Fruit fly (Drosophila melanogaster) whole organism, embryonic: Measurements from ENCODE around the gene lilli.
A peak's percentile ranks its signal among the peaks of the same experiment; 100 is the strongest.

Source experiments
- Ada2b ChIP-seq: fragments of 200-800 bp; sonication (Bioruptor generic); IDR thresholded peaks from 2 replicates; pipeline ENCODE4 v1.3.6; 2022; ENCODE audit warnings: missing biosample characterization, missing genetic modification characterization
- B-H2 ChIP-seq: fragments of 200-800 bp; sonication (Bioruptor generic); optimal IDR thresholded peaks from 2 replicates; lab custom pipeline; 2018; ENCODE audit warnings: missing biosample characterization, mild to moderate bottlenecking, missing genetic modification characterization
- CG1024 ChIP-seq: fragments of 200-800 bp; sonication (Bioruptor generic); IDR thresholded peaks from 2 replicates; pipeline ENCODE4 v1.3.6; 2022; ENCODE audit warnings: missing biosample characterization, missing genetic modification characterization
- CG12071 ChIP-seq: fragments of 200-800 bp; sonication (Bioruptor generic); optimal IDR thresholded peaks from 3 replicates; lab custom pipeline; 2018; ENCODE audit warnings: missing biosample characterization, mild to moderate bottlenecking, missing genetic modification characterization
- CG12155 ChIP-seq: fragments of 200-800 bp; sonication (Bioruptor generic); optimal IDR thresholded peaks from 3 replicates; lab custom pipeline; 2016; ENCODE audit warnings: missing biosample characterization, missing genetic modification characterization
- CG12744 ChIP-seq: fragments of 200-800 bp; sonication (Bioruptor generic); optimal IDR thresholded peaks from 2 replicates; lab custom pipeline; 2016; ENCODE audit warnings: missing biosample characterization, missing genetic modification characterization
- CG14014 ChIP-seq: fragments of 200-800 bp; sonication (Bioruptor generic); IDR thresholded peaks from 2 replicates; pipeline ENCODE4 v1.3.6; 2022; ENCODE audit warnings: missing biosample characterization, missing genetic modification characterization
- CG16813 ChIP-seq: fragments of 200-800 bp; sonication (Bioruptor generic); IDR thresholded peaks from 3 replicates; pipeline ENCODE4 v1.3.6; 2022; ENCODE audit warnings: missing biosample characterization, missing genetic modification characterization; ENCODE audit not compliant: partially characterized antibody
- CG16863 ChIP-seq: fragments of 200-800 bp; sonication (Bioruptor generic); optimal IDR thresholded peaks from 3 replicates; lab custom pipeline; 2016; ENCODE audit warnings: missing biosample characterization, missing genetic modification characterization
- CG17385 ChIP-seq: fragments of 200-800 bp; sonication (Bioruptor generic); optimal IDR thresholded peaks from 3 replicates; lab custom pipeline; 2018; ENCODE audit warnings: missing biosample characterization, mild to moderate bottlenecking, missing genetic modification characterization
- CG18262 ChIP-seq: fragments of 200-800 bp; optimal IDR thresholded peaks from 3 replicates; lab custom pipeline; 2019; ENCODE audit warnings: missing biosample characterization, mild to moderate bottlenecking, missing genetic modification characterization, moderate library complexity
- CG2120 ChIP-seq: fragments of 200-800 bp; sonication (Bioruptor generic); optimal IDR thresholded peaks from 3 replicates; lab custom pipeline; 2016; ENCODE audit warnings: missing biosample characterization, missing genetic modification characterization
- CG2199 ChIP-seq: fragments of 200-800 bp; sonication (Bioruptor generic); IDR thresholded peaks from 3 replicates; pipeline ENCODE4 v1.3.6; 2022; ENCODE audit warnings: missing biosample characterization, missing genetic modification characterization
- CG31365 ChIP-seq: fragments of 200-800 bp; sonication (Bioruptor generic); optimal IDR thresholded peaks from 2 replicates; lab custom pipeline; 2018; ENCODE audit warnings: missing biosample characterization, mild to moderate bottlenecking, missing genetic modification characterization
- CG3163 ChIP-seq: fragments of 200-800 bp; sonication (Bioruptor generic); optimal IDR thresholded peaks from 3 replicates; lab custom pipeline; 2016; ENCODE audit warnings: missing biosample characterization, missing genetic modification characterization
- CG42726 ChIP-seq: fragments of 200-800 bp; sonication (Bioruptor generic); IDR thresholded peaks from 2 replicates; pipeline ENCODE4 v1.3.6; 2022; ENCODE audit warnings: missing biosample characterization, missing genetic modification characterization; ENCODE audit not compliant: partially characterized antibody
- CG4404 ChIP-seq: fragments of 200-800 bp; sonication (Bioruptor generic); IDR thresholded peaks from 2 replicates; pipeline ENCODE4 v1.3.6; 2022; ENCODE audit warnings: missing biosample characterization, missing genetic modification characterization
- CG4820 ChIP-seq: fragments of 200-800 bp; sonication (Bioruptor generic); optimal IDR thresholded peaks from 3 replicates; lab custom pipeline; 2016; ENCODE audit warnings: missing biosample characterization, missing genetic modification characterization
- CG6175 ChIP-seq: fragments of 200-800 bp; sonication (Bioruptor generic); IDR thresholded peaks from 3 replicates; pipeline ENCODE4 v1.3.6; 2022; ENCODE audit warnings: missing biosample characterization, missing genetic modification characterization
- CG7786 ChIP-seq: fragments of 200-800 bp; sonication (Bioruptor generic); optimal IDR thresholded peaks from 2 replicates; lab custom pipeline; 2016; ENCODE audit warnings: missing biosample characterization, missing genetic modification characterization
- CTCF ChIP-seq: fragments of 200-800 bp; sonication (Bioruptor generic); optimal IDR thresholded peaks from 2 replicates; lab custom pipeline; 2017; ENCODE audit warnings: missing biosample characterization, mild to moderate bottlenecking, missing genetic modification characterization, moderate library complexity
- Dek ChIP-seq: fragments of 200-800 bp; sonication (Bioruptor generic); optimal IDR thresholded peaks from 3 replicates; lab custom pipeline; 2019; ENCODE audit warnings: missing biosample characterization, mild to moderate bottlenecking, missing genetic modification characterization, moderate library complexity
- Doc2 ChIP-seq: fragments of 200-800 bp; sonication (Bioruptor generic); IDR thresholded peaks from 2 replicates; pipeline ENCODE4 v1.3.6; 2022; ENCODE audit warnings: missing biosample characterization, missing genetic modification characterization
- E2f1 ChIP-seq: fragments of 200-800 bp; sonication (Bioruptor generic); IDR thresholded peaks from 2 replicates; pipeline ENCODE4 v1.3.6; 2022; ENCODE audit warnings: missing biosample characterization, missing genetic modification characterization
- E2f2 ChIP-seq: fragments of 200-800 bp; sonication (Bioruptor generic); IDR thresholded peaks from 2 replicates; pipeline ENCODE4 v1.3.6; 2022; ENCODE audit warnings: missing biosample characterization, missing genetic modification characterization
- Fer3 ChIP-seq: fragments of 200-800 bp; sonication (Bioruptor generic); optimal IDR thresholded peaks from 2 replicates; lab custom pipeline; 2018; ENCODE audit warnings: missing biosample characterization, mild to moderate bottlenecking, missing genetic modification characterization, moderate library complexity
- HLHmδ ChIP-seq: fragments of 200-800 bp; sonication (Bioruptor generic); optimal IDR thresholded peaks from 2 replicates; lab custom pipeline; 2018; ENCODE audit warnings: missing biosample characterization, mild to moderate bottlenecking, missing genetic modification characterization, moderate library complexity
- Lim3 ChIP-seq: fragments of 200-800 bp; sonication (Bioruptor generic); IDR thresholded peaks from 2 replicates; pipeline ENCODE4 v1.3.6; 2022; ENCODE audit warnings: missing biosample characterization, missing genetic modification characterization
- MESR4 ChIP-seq: fragments of 200-800 bp; sonication (Bioruptor generic); optimal IDR thresholded peaks from 2 replicates; lab custom pipeline; 2018; ENCODE audit warnings: missing biosample characterization, mild to moderate bottlenecking, missing genetic modification characterization, moderate library complexity
- Meics ChIP-seq: fragments of 200-800 bp; sonication (Bioruptor generic); optimal IDR thresholded peaks from 2 replicates; lab custom pipeline; 2017; ENCODE audit warnings: missing biosample characterization, mild to moderate bottlenecking, missing genetic modification characterization
- NC2α ChIP-seq: fragments of 200-800 bp; sonication (Bioruptor generic); optimal IDR thresholded peaks from 2 replicates; lab custom pipeline; 2016; ENCODE audit warnings: missing biosample characterization, missing genetic modification characterization
- NfI ChIP-seq: fragments of 200-800 bp; sonication (Bioruptor generic); optimal IDR thresholded peaks from 3 replicates; lab custom pipeline; 2018; ENCODE audit warnings: missing biosample characterization, mild to moderate bottlenecking, missing genetic modification characterization, moderate library complexity
- PHDP ChIP-seq: fragments of 200-800 bp; sonication (Bioruptor generic); optimal IDR thresholded peaks from 3 replicates; lab custom pipeline; 2018; ENCODE audit warnings: missing biosample characterization, mild to moderate bottlenecking, missing genetic modification characterization, moderate library complexity
- YL-1 ChIP-seq: fragments of 200-800 bp; sonication (Bioruptor generic); optimal IDR thresholded peaks from 3 replicates; lab custom pipeline; 2017; ENCODE audit warnings: missing biosample characterization, mild to moderate bottlenecking, missing genetic modification characterization
- chinmo ChIP-seq: fragments of 200-800 bp; sonication (Bioruptor generic); IDR thresholded peaks from 4 replicates; pipeline ENCODE4 v1.3.6; 2022; ENCODE audit warnings: missing biosample characterization, missing genetic modification characterization; ENCODE audit not compliant: partially characterized antibody
- chn ChIP-seq: fragments of 200-800 bp; sonication (Bioruptor generic); optimal IDR thresholded peaks from 2 replicates; lab custom pipeline; 2016; ENCODE audit warnings: missing biosample characterization, missing genetic modification characterization
- crol ChIP-seq: fragments of 200-800 bp; sonication (Bioruptor generic); IDR thresholded peaks from 2 replicates; pipeline ENCODE4 v1.3.6; 2022; ENCODE audit warnings: missing biosample characterization, missing genetic modification characterization
- ems ChIP-seq: fragments of 200-800 bp; sonication (Bioruptor generic); optimal IDR thresholded peaks from 3 replicates; lab custom pipeline; 2016; ENCODE audit warnings: missing biosample characterization, missing genetic modification characterization
- gcm ChIP-seq: fragments of 200-800 bp; sonication (Bioruptor generic); optimal IDR thresholded peaks from 2 replicates; lab custom pipeline; 2019; ENCODE audit warnings: missing biosample characterization, mild to moderate bottlenecking, missing genetic modification characterization, moderate library complexity
- inv ChIP-seq: fragments of 200-800 bp; sonication (Bioruptor generic); IDR thresholded peaks from 2 replicates; pipeline ENCODE4 v1.3.6; 2022; ENCODE audit warnings: missing biosample characterization, missing genetic modification characterization; ENCODE audit not compliant: partially characterized antibody
- luna ChIP-seq: fragments of 200-800 bp; sonication (Bioruptor generic); optimal IDR thresholded peaks from 2 replicates; lab custom pipeline; 2016; ENCODE audit warnings: missing biosample characterization, missing genetic modification characterization
- org-1 ChIP-seq: fragments of 200-800 bp; sonication (Bioruptor generic); optimal IDR thresholded peaks from 2 replicates; lab custom pipeline; 2017; ENCODE audit warnings: missing biosample characterization, missing genetic modification characterization
- pan ChIP-seq, 4 experiments: fragments of >200 bp in 3 of 4; fragments of 200-800 bp in 1 of 4; sonication (Bioruptor generic) in 1 of 4; optimal IDR thresholded peaks in 3 of 4; IDR thresholded peaks in 1 of 4; 2 replicates each; pipeline versions ENCODE4 v1.3.6 to Lab custom; 2017 to 2022; ENCODE audit warnings: missing biosample characterization in 2 of 4, missing genetic modification characterization in 2 of 4, mixed read lengths in 1 of 4
- pb ChIP-seq: fragments of 200-800 bp; sonication (Bioruptor generic); optimal IDR thresholded peaks from 3 replicates; lab custom pipeline; 2016; ENCODE audit warnings: missing biosample characterization, missing genetic modification characterization
- phol ChIP-seq: fragments of 200-800 bp; sonication (Bioruptor generic); optimal IDR thresholded peaks from 3 replicates; lab custom pipeline; 2018; ENCODE audit warnings: missing biosample characterization, mild to moderate bottlenecking, missing genetic modification characterization, moderate library complexity
- rib ChIP-seq: fragments of 200-800 bp; sonication (Bioruptor generic); IDR thresholded peaks from 2 replicates; pipeline ENCODE4 v1.3.6; 2022; ENCODE audit warnings: missing biosample characterization, missing genetic modification characterization
- ro ChIP-seq: fragments of 200-800 bp; sonication (Bioruptor generic); IDR thresholded peaks from 2 replicates; pipeline ENCODE4 v1.3.6; 2022; ENCODE audit warnings: missing biosample characterization, missing genetic modification characterization
- tap ChIP-seq: fragments of 200-800 bp; optimal IDR thresholded peaks from 3 replicates; lab custom pipeline; 2019; ENCODE audit warnings: missing biosample characterization, mild to moderate bottlenecking, missing genetic modification characterization, moderate library complexity
- tup ChIP-seq: fragments of 200-800 bp; sonication (Bioruptor generic); optimal IDR thresholded peaks from 2 replicates; lab custom pipeline; 2016; ENCODE audit warnings: missing biosample characterization, mild to moderate bottlenecking, missing genetic modification characterization, moderate library complexity
- vvl ChIP-seq: fragments of 200-800 bp; sonication (Bioruptor generic); IDR thresholded peaks from 2 replicates; pipeline ENCODE4 v1.3.6; 2022; ENCODE audit warnings: missing biosample characterization, missing genetic modification characterization

lilli gene

DNA sequence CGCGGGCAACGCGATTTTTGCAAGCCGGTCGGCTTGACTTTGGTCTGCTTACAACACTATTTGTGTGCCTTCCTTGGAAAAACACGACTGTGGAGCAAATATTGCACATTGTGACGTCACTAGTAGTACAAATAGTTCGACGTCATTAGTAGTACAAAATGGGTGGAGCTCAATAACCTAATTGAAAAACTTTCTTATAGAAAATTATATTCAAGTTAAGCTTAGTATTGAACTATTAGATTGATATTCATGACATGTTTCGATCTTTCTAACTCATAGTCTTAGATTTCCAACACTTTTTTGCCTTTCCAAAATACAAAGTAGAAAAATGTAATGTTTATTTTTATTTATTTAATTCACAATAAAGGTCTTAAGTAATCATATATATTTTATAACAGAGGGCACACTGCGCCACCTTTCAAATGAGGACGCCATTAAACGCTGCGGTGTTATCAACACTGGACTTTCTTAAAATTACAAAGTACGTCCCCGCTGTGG, 86.8 kb downstream of the lilli start, which contains the start of the genes Rrp1 and gammaTub23C (continued):
- TF ChIP-seq YL-1 (GFP tag; lab: Kevin White, UChicago) (peak; percentile 85), Lim3 (GFP tag; lab: Robert Waterston, UW) (peak; percentile 68; the same call in 1 of the 2 replicates), tup (GFP tag; lab: Kevin White, UChicago) (peak; percentile 69), CG3163 (GFP tag; lab: Kevin White, UChicago) (peak; percentile 10), Fer3 (peak; percentile 78), org-1 (peak; percentile 89), Dek (tag; lab: Kevin White, UChicago) (peak; percentile 85), CG12071 (GFP tag; lab: Kevin White, UChicago) (peak; percentile 69), NfI (GFP tag; lab: Kevin White, UChicago) (peak; percentile 90), gcm (GFP tag; lab: Kevin White, UChicago) (peak; percentile 86), PHDP (tag; lab: Kevin White, UChicago) (peak; percentile 88), luna (no peak), CG16863 (GFP tag; lab: Kevin White, UChicago) (peak; percentile 44), E2f2 (peak; percentile 68), CG12744 (GFP tag; lab: Kevin White, UChicago) (peak; percentile 48), CG7786 (GFP tag; lab: Kevin White, UChicago) (peak; percentile 63), CG6175 (GFP tag; lab: Robert Waterston, UW) (0 out of 3 replicates have a peak, but pooled peaks have one; percentile 33), phol (tag; lab: Kevin White, UChicago) (peak; percentile 96), tap (peak; percentile 78), crol (no peak), pan (optimal IDR thresholded peaks at IDR 0.05; lab: Kevin White, UChicago) (no peak), pan (GFP tag; optimal IDR thresholded peaks at IDR 0.05 in 1 of 2, IDR thresholded peaks at IDR 0.05 in 1 of 2) (peak in 1 of 2 experiments; percentile 82), NC2α (no peak), CTCF (GFP tag; lab: Kevin White, UChicago) (peak; percentile 48), CG17385 (GFP tag; lab: Kevin White, UChicago) (peak; percentile 86), HLHmδ (no peak), CG2199 (no peak), pb (GFP tag; lab: Kevin White, UChicago) (peak; percentile 47), ems (GFP tag; lab: Kevin White, UChicago) (peak; percentile 75), MESR4 (GFP tag; lab: Kevin White, UChicago) (peak; percentile 2), CG42726 (GFP tag; lab: Robert Waterston, UW) (no peak), B-H2 (peak; percentile 83), CG4404 (GFP tag; lab: Robert Waterston, UW) (peak; percentile 87), rib (peak; percentile 67; the same call in 1 of the 2 replicates), Meics (peak; percentile 93), Ada2b (peak; percentile 58; the same call in 1 of the 2 replicates), chn (GFP tag; lab: Kevin White, UChicago) (peak; percentile 82), CG12155 (GFP tag; lab: Kevin White, UChicago) (peak; percentile 89), Doc2 (GFP tag; lab: Robert Waterston, UW) (peak; percentile 77; the same call in 1 of the 2 replicates), E2f1 (GFP tag; lab: Robert Waterston, UW) (peak; percentile 79), chinmo (GFP tag; lab: Robert Waterston, UW) (no peak), ro (GFP tag; lab: Robert Waterston, UW) (peak; percentile 64; the same call in 1 of the 2 replicates), CG1024 (GFP tag; lab: Robert Waterston, UW) (peak; percentile 66; the same call in 1 of the 2 replicates), CG31365 (tag; lab: Kevin White, UChicago) (peak; percentile 41), CG16813 (GFP tag; lab: Robert Waterston, UW) (no peak), CG2120 (GFP tag; lab: Kevin White, UChicago) (peak; percentile 88), CG14014 (GFP tag; lab: Robert Waterston, UW) (peak; percentile 74), inv (GFP tag; lab: Robert Waterston, UW) (no peak), CG18262 (tag; lab: Kevin White, UChicago) (peak; percentile 95), CG4820 (peak; percentile 93), vvl (GFP tag; lab: Robert Waterston, UW) (peak; percentile 83; the same call in 1 of the 2 replicates)
